Worm (Caenorhabditis elegans) whole organism, mixed stage, embryonic: ENCODE measurements around the gene cest-4.
A peak's percentile ranks its signal among the peaks of the same experiment; 100 is the strongest.

Experiments
- M03D4.4 ChIP-seq: sonication (generic microtip); optimal IDR thresholded peaks from 2 replicates; lab custom pipeline; 2017; ENCODE audit warnings: mild to moderate bottlenecking, missing genetic modification characterization, missing compliant biosample characterization
- bed-3 ChIP-seq: fragments of 200-800 bp; sonication (Bioruptor generic); optimal IDR thresholded peaks from 3 replicates; lab custom pipeline; 2018; ENCODE audit warnings: mild to moderate bottlenecking, missing genetic modification characterization, moderate library complexity, missing compliant biosample characterization
- blmp-1 ChIP-seq: fragments of 150-350 bp; optimal IDR thresholded peaks from 2 replicates; lab custom pipeline; 2014; ENCODE audit warnings: missing biosample characterization, missing genetic modification characterization
- ceh-39 ChIP-seq: fragments of 150-350 bp; optimal IDR thresholded peaks from 2 replicates; lab custom pipeline; 2014; ENCODE audit warnings: missing biosample characterization, missing genetic modification characterization
- ceh-43 ChIP-seq: fragments of 200-800 bp; sonication (Bioruptor generic); optimal IDR thresholded peaks from 2 replicates; lab custom pipeline; 2018; ENCODE audit warnings: mild to moderate bottlenecking, missing genetic modification characterization, moderate library complexity, missing compliant biosample characterization
- ceh-83 ChIP-seq: fragments of 200-800 bp; sonication (Bioruptor generic); optimal IDR thresholded peaks from 2 replicates; lab custom pipeline; 2018; ENCODE audit warnings: mild to moderate bottlenecking, missing genetic modification characterization, missing compliant biosample characterization
- ces-1 ChIP-seq: fragments of 150-350 bp; optimal IDR thresholded peaks from 2 replicates; lab custom pipeline; 2014; ENCODE audit warnings: missing biosample characterization, missing genetic modification reagents, missing genetic modification characterization
- cnd-1 ChIP-seq: fragments of 200-800 bp; sonication (Bioruptor generic); optimal IDR thresholded peaks from 2 replicates; lab custom pipeline; 2018; ENCODE audit warnings: mild to moderate bottlenecking, missing genetic modification characterization, missing compliant biosample characterization
- drap-1 ChIP-seq: fragments of 200-800 bp; sonication (Bioruptor generic); optimal IDR thresholded peaks from 3 replicates; lab custom pipeline; 2018; ENCODE audit warnings: mild to moderate bottlenecking, missing genetic modification characterization, missing compliant biosample characterization
- elt-1 ChIP-seq: sonication (generic microtip); optimal IDR thresholded peaks from 2 replicates; lab custom pipeline; 2017; ENCODE audit warnings: missing genetic modification characterization, mild to moderate bottlenecking, missing compliant biosample characterization, antibody characterized with exemption, moderate library complexity, borderline replicate concordance; ENCODE audit not compliant: insufficient read depth
- elt-3 ChIP-seq: fragments of 150-350 bp; optimal IDR thresholded peaks from 2 replicates; lab custom pipeline; 2014; ENCODE audit warnings: missing biosample characterization, missing genetic modification characterization
- flh-1 ChIP-seq: fragments of 200-800 bp; sonication (Bioruptor generic); optimal IDR thresholded peaks from 2 replicates; lab custom pipeline; 2018; ENCODE audit warnings: mild to moderate bottlenecking, missing genetic modification characterization, moderate library complexity, missing compliant biosample characterization
- ham-2 ChIP-seq: fragments of 200-800 bp; sonication (Bioruptor generic); optimal IDR thresholded peaks from 2 replicates; lab custom pipeline; 2018; ENCODE audit warnings: mild to moderate bottlenecking, missing genetic modification characterization, missing compliant biosample characterization
- hlh-1 ChIP-seq: fragments of 150-350 bp; optimal IDR thresholded peaks from 2 replicates; lab custom pipeline; 2014; ENCODE audit warnings: missing biosample characterization, missing genetic modification reagents, missing genetic modification characterization
- lin-13 ChIP-seq: fragments of 150-350 bp; optimal IDR thresholded peaks from 2 replicates; lab custom pipeline; 2014; ENCODE audit warnings: missing biosample characterization, missing genetic modification characterization
- lin-32 ChIP-seq: fragments of 200-800 bp; sonication (Bioruptor generic); optimal IDR thresholded peaks from 2 replicates; lab custom pipeline; 2018; ENCODE audit warnings: mild to moderate bottlenecking, missing genetic modification characterization, missing compliant biosample characterization
- lsy-2 ChIP-seq: fragments of 150-350 bp; optimal IDR thresholded peaks from 2 replicates; lab custom pipeline; 2014; ENCODE audit warnings: missing biosample characterization, missing genetic modification characterization
- mab-5 ChIP-seq: fragments of 150-350 bp; optimal IDR thresholded peaks from 2 replicates; lab custom pipeline; 2014; ENCODE audit warnings: missing biosample characterization, missing genetic modification characterization
- mep-1 ChIP-seq: fragments of 150-350 bp; optimal IDR thresholded peaks from 2 replicates; lab custom pipeline; 2017; ENCODE audit warnings: missing biosample characterization, missing genetic modification reagents, missing genetic modification characterization, inconsistent platforms
- mls-2 ChIP-seq: sonication (generic microtip); optimal IDR thresholded peaks from 2 replicates; lab custom pipeline; 2016; ENCODE audit warnings: mild to moderate bottlenecking, missing genetic modification characterization, moderate library complexity, missing compliant biosample characterization
- nhr-12 ChIP-seq: fragments of 150-350 bp; optimal IDR thresholded peaks from 2 replicates; lab custom pipeline; 2014; ENCODE audit warnings: missing biosample characterization, missing genetic modification characterization
- nhr-2 ChIP-seq: fragments of 150-350 bp; optimal IDR thresholded peaks from 2 replicates; lab custom pipeline; 2014; ENCODE audit warnings: missing biosample characterization, missing genetic modification characterization
- nhr-237 ChIP-seq: fragments of 150-350 bp; optimal IDR thresholded peaks from 2 replicates; lab custom pipeline; 2014; ENCODE audit warnings: missing biosample characterization, missing genetic modification characterization
- nhr-28 ChIP-seq: fragments of 150-350 bp; optimal IDR thresholded peaks from 2 replicates; lab custom pipeline; 2014; ENCODE audit warnings: missing biosample characterization, missing genetic modification characterization
- nhr-76 ChIP-seq: sonication (generic microtip); optimal IDR thresholded peaks from 2 replicates; lab custom pipeline; 2017; ENCODE audit warnings: missing biosample characterization, missing genetic modification characterization
- pha-4 ChIP-seq: fragments of 150-350 bp; optimal IDR thresholded peaks from 2 replicates; lab custom pipeline; 2018; ENCODE audit warnings: missing biosample characterization, missing genetic modification reagents, missing genetic modification characterization
- sem-2 ChIP-seq: fragments of 200-800 bp; sonication (Bioruptor generic); optimal IDR thresholded peaks from 2 replicates; lab custom pipeline; 2018; ENCODE audit warnings: mild to moderate bottlenecking, missing genetic modification characterization, missing compliant biosample characterization
- snpc-4 ChIP-seq: fragments of 150-350 bp; optimal IDR thresholded peaks from 2 replicates; lab custom pipeline; 2014; ENCODE audit warnings: missing biosample characterization, missing genetic modification characterization
- sptf-1 ChIP-seq: sonication (generic microtip); optimal IDR thresholded peaks from 2 replicates; lab custom pipeline; 2017; ENCODE audit warnings: mild to moderate bottlenecking, missing genetic modification characterization, moderate library complexity, missing compliant biosample characterization
- tbx-8 ChIP-seq: fragments of 200-800 bp; sonication (Bioruptor generic); optimal IDR thresholded peaks from 2 replicates; lab custom pipeline; 2018; ENCODE audit warnings: mild to moderate bottlenecking, missing genetic modification characterization, moderate library complexity, missing compliant biosample characterization
- unc-120 ChIP-seq: sonication (generic microtip); optimal IDR thresholded peaks from 2 replicates; lab custom pipeline; 2017; ENCODE audit warnings: missing genetic modification characterization, missing compliant biosample characterization; ENCODE audit not compliant: poor library complexity, severe bottlenecking
- unc-39 ChIP-seq: fragments of 150-350 bp; optimal IDR thresholded peaks from 2 replicates; lab custom pipeline; 2014; ENCODE audit warnings: missing biosample characterization, missing genetic modification characterization
- unc-62 ChIP-seq: fragments of 150-350 bp; optimal IDR thresholded peaks from 2 replicates; lab custom pipeline; 2014; ENCODE audit warnings: missing biosample characterization, missing genetic modification reagents, missing genetic modification characterization
- zip-8 ChIP-seq: fragments of 150-350 bp; optimal IDR thresholded peaks from 2 replicates; lab custom pipeline; 2014; ENCODE audit warnings: missing biosample characterization, missing genetic modification characterization
- ztf-11 ChIP-seq: fragments of 150-350 bp; optimal IDR thresholded peaks from 2 replicates; lab custom pipeline; 2014; ENCODE audit warnings: missing biosample characterization, missing genetic modification characterization

The cest-4 gene

ce11 chrIV:6767240-6767639, 34.9 kb downstream of the cest-4 start:
- TF ChIP-seq unc-120 (tag; lab: Kevin White, UChicago) = peak; percentile 35
- TF ChIP-seq unc-39 (tag; lab: Kevin White, UChicago) = no peak
- no peak for TF ChIP-seq elt-3 (tag; lab: Kevin White, UChicago)
- TF ChIP-seq ces-1 (GFP tag; lab: Kevin White, UChicago) = peak; percentile 79
- TF ChIP-seq mep-1 (tag; lab: Kevin White, UChicago) = peak; percentile 7
- TF ChIP-seq, all 35 proteins: peak for 3

- no peak for TF ChIP-seq ztf-11 (tag; lab: Kevin White, UChicago)
- TF ChIP-seq nhr-2 (tag; lab: Kevin White, UChicago) = no peak
- TF ChIP-seq nhr-237 (tag; lab: Kevin White, UChicago) = no peak
- no peak for TF ChIP-seq pha-4 (tag; lab: Kevin White, UChicago)
- TF ChIP-seq mls-2 (tag; lab: Kevin White, UChicago) = no peak
- no peak for TF ChIP-seq sem-2
- TF ChIP-seq M03D4.4 (tag; lab: Kevin White, UChicago) = no peak
- TF ChIP-seq flh-1 = no peak
- TF ChIP-seq blmp-1 = no peak
- no peak for TF ChIP-seq lin-32 (GFP tag; lab: Kevin White, UChicago)
- no peak for TF ChIP-seq ceh-83 (GFP tag; lab: Kevin White, UChicago)
- no peak for TF ChIP-seq ham-2
- no peak for TF ChIP-seq elt-1 (tag; lab: Kevin White, UChicago)
- TF ChIP-seq bed-3 (GFP tag; lab: Kevin White, UChicago) = no peak
These were observed 39.7 kb downstream of the cest-4 start, which contains the start of gene spd-3 for ce11 chrIV:6762416-6762815. TSS of gene spd-3 (plus strand) at chrIV:6762716.

ce11 chrIV:6757614-6758013, 44.5 kb downstream of the cest-4 start:
- no peak for TF ChIP-seq snpc-4

ce11 chrIV:6757011-6757410, 45.1 kb downstream of the cest-4 start, which contains the start of gene usp-4:
TSS of gene usp-4 (plus strand) at chrIV:6757311.
- TF ChIP-seq nhr-76 = no peak
- no peak for TF ChIP-seq lsy-2 (tag; lab: Kevin White, UChicago)
- no peak for TF ChIP-seq M03D4.4 (tag; lab: Kevin White, UChicago)
- no peak for TF ChIP-seq unc-62 (GFP tag; lab: Kevin White, UChicago)
- TF ChIP-seq mls-2 (tag; lab: Kevin White, UChicago) = no peak
- no peak for TF ChIP-seq nhr-28
- TF ChIP-seq unc-39 (tag; lab: Kevin White, UChicago) = no peak
- no peak for TF ChIP-seq ceh-83 (GFP tag; lab: Kevin White, UChicago)
- no peak for TF ChIP-seq nhr-237 (tag; lab: Kevin White, UChicago)
- no peak for TF ChIP-seq tbx-8 (GFP tag; lab: Kevin White, UChicago)
- no peak for TF ChIP-seq snpc-4
- TF ChIP-seq hlh-1 (tag; lab: Kevin White, UChicago) = no peak
- TF ChIP-seq drap-1 (GFP tag; lab: Kevin White, UChicago) = no peak
- no peak for TF ChIP-seq ceh-43
- TF ChIP-seq nhr-2 (tag; lab: Kevin White, UChicago) = no peak
- TF ChIP-seq sptf-1 (tag; lab: Kevin White, UChicago) = no peak

ce11 chrIV:6756374-6756773, 45.8 kb downstream of the cest-4 start:
- TF ChIP-seq pha-4 (tag; lab: Kevin White, UChicago) (peak; percentile 64), unc-120 (tag; lab: Kevin White, UChicago) (peak; percentile 95), ham-2 (peak; percentile 78), elt-1 (tag; lab: Kevin White, UChicago) (peak; percentile 56), tbx-8 (GFP tag; lab: Kevin White, UChicago) (peak; percentile 70), hlh-1 (tag; lab: Kevin White, UChicago) (peak; percentile 77), nhr-237 (tag; lab: Kevin White, UChicago) (peak; percentile 65), mep-1 (tag; lab: Kevin White, UChicago) (peak; percentile 85), nhr-28 (peak; percentile 36), zip-8 (tag; lab: Kevin White, UChicago) (no peak), lsy-2 (tag; lab: Kevin White, UChicago) (peak; percentile 67), ztf-11 (tag; lab: Kevin White, UChicago) (peak; percentile 65), snpc-4 (no peak), ceh-83 (GFP tag; lab: Kevin White, UChicago) (peak; percentile 76), cnd-1 (tag; lab: Kevin White, UChicago) (peak; percentile 77), blmp-1 (peak; percentile 81), bed-3 (GFP tag; lab: Kevin White, UChicago) (peak; percentile 69), lin-13 (tag; lab: Kevin White, UChicago) (peak; percentile 74), lin-32 (GFP tag; lab: Kevin White, UChicago) (peak; percentile 8), nhr-2 (tag; lab: Kevin White, UChicago) (peak; percentile 17), mls-2 (tag; lab: Kevin White, UChicago) (peak; percentile 94), nhr-12 (tag; lab: Kevin White, UChicago) (no peak), unc-62 (GFP tag; lab: Kevin White, UChicago) (no peak), unc-39 (tag; lab: Kevin White, UChicago) (no peak), drap-1 (GFP tag; lab: Kevin White, UChicago) (peak; percentile 86), mab-5 (tag; lab: Kevin White, UChicago) (peak; percentile 18), sem-2 (peak; percentile 44), ceh-43 (peak; percentile 83), elt-3 (tag; lab: Kevin White, UChicago) (peak; percentile 13), sptf-1 (tag; lab: Kevin White, UChicago) (peak; percentile 92), flh-1 (peak; percentile 8), M03D4.4 (tag; lab: Kevin White, UChicago) (peak; percentile 85), ceh-39 (no peak), ces-1 (GFP tag; lab: Kevin White, UChicago) (peak; percentile 76), nhr-76 (no peak)
